Worm (Caenorhabditis elegans): ENCODE measurements around the gene nspg-7.1.

DNA sequence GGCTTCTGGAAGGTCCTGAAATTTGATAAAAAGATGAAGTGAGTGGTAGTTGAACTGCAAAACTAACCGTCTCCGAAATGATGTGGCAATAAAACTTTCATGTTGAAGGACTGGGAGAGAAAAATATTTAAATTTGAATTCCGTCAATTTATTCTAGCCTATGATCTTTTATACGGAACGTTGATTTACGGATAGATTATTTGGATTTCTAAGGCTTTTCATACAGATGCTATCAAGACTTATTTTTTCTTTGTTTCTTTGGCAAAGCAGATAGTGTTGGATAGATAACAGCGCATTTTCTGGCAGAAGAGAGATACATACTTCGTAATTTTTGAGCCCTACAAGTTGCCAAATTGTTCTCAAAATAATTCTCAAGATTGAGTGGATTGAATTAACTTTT lies 26.7 kb downstream of the nspg-7.1 start, which contains the start of gene F49C12.4:
- TF ChIP-seq skn-1 (tag; optimal IDR thresholded peaks at IDR 0.05) (no peak), vab-15 (tag; optimal IDR thresholded peaks at IDR 0.05) (no peak)

Measured in whole organism, L1 larva.